Worm (Caenorhabditis elegans): ENCODE results near the gene oct-2.

DNA sequence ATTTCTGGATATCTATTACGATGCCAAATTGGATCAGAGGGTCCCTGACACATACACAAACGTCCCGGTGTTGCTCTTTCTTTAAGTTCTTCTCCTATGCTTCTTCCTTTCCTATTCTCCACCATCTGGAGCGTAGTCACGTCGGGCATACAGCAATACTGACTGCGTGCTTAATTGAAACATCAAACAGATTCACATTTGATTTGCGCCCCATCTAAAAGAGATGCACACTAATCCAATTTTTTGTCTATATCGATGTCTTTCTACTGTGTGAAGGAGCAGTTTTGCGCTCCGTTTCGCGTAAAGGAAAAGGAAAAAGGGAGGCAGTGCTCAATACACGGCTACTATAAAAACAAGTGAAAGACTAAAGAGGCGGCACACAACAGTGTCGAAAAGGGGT, 17.5 kb upstream of the oct-2 start:
- TF ChIP-seq nhr-12 (tag; optimal IDR thresholded peaks at IDR 0.05): no peak
- TF ChIP-seq pha-4 (tag; optimal IDR thresholded peaks at IDR 0.05): no peak
- TF ChIP-seq drap-1 (GFP tag; optimal IDR thresholded peaks at IDR 0.05): no peak
- no peak for TF ChIP-seq lsy-2 (tag; optimal IDR thresholded peaks at IDR 0.05)
- no peak for TF ChIP-seq lin-13 (tag; optimal IDR thresholded peaks at IDR 0.05)
- TF ChIP-seq hlh-1 (tag; optimal IDR thresholded peaks at IDR 0.05): no peak
